Worm (Caenorhabditis elegans) whole organism, early embryonic: ENCODE measurements around the gene W09H1.3.

ENCODE experiments used
- F13C5.2 ChIP-seq: sonication (generic microtip); optimal IDR thresholded peaks from 2 replicates; lab custom pipeline; 2017; ENCODE audit warnings: mild to moderate bottlenecking, missing genetic modification characterization, inconsistent platforms, missing compliant biosample characterization
- ama-1 ChIP-seq: fragments of 150-350 bp; optimal IDR thresholded peaks from 2 replicates; lab custom pipeline; 2014
- ets-7 ChIP-seq: sonication (generic microtip); optimal IDR thresholded peaks from 2 replicates; lab custom pipeline; 2016; ENCODE audit warnings: missing genotype, missing genetic modification characterization, missing compliant biosample characterization
- flt-1 ChIP-seq: fragments of 200-800 bp; sonication (Bioruptor generic); IDR thresholded peaks from 2 replicates; pipeline ENCODE4 v1.3.6; 2022; ENCODE audit warnings: missing genetic modification characterization, missing compliant biosample characterization
- scrt-1 ChIP-seq: fragments of 200-800 bp; sonication (Bioruptor generic); IDR thresholded peaks from 2 replicates; pipeline ENCODE4 v1.3.6; 2022; ENCODE audit warnings: missing genetic modification characterization, missing compliant biosample characterization
- sea-1 ChIP-seq: fragments of 200-800 bp; sonication (Bioruptor generic); conservative IDR thresholded peaks from 2 replicates; pipeline ENCODE4 v1.3.6; 2022; ENCODE audit warnings: missing genetic modification characterization, missing compliant biosample characterization
- tbx-11 ChIP-seq: fragments of 200-800 bp; sonication (Bioruptor generic); IDR thresholded peaks from 2 replicates; pipeline ENCODE4 v1.3.6; 2022; ENCODE audit warnings: missing genetic modification characterization, missing compliant biosample characterization
- tbx-37 ChIP-seq: fragments of 200-800 bp; sonication (Bioruptor generic); conservative IDR thresholded peaks from 2 replicates; pipeline ENCODE4 v1.3.6; 2022; ENCODE audit warnings: missing genetic modification reagents, missing genetic modification characterization, missing compliant biosample characterization

ce11 chrII:13195163-13195562 is 10.9 kb downstream of the W09H1.3 start, which contains the start of gene lec-1:
- TF ChIP-seq ama-1 (lab: Kevin White, UChicago), result no peak
- TF ChIP-seq scrt-1, result no peak
- TF ChIP-seq sea-1, result no peak
- TF ChIP-seq flt-1 (GFP tag; lab: Robert Waterston, UW), result no peak
- no peak for TF ChIP-seq ets-7
- TF ChIP-seq tbx-11 (GFP tag; lab: Robert Waterston, UW), result no peak
- no peak for TF ChIP-seq F13C5.2
- TF ChIP-seq tbx-37 (GFP tag; lab: Robert Waterston, UW), result no peak
